Worm (Caenorhabditis elegans) whole organism, late embryonic: ENCODE data around the gene mct-4.

ENCODE experiments used
- C08G9.2 ChIP-seq: sonication (generic microtip); optimal IDR thresholded peaks from 2 replicates; lab custom pipeline; 2016; ENCODE audit warnings: mild to moderate bottlenecking, missing genetic modification characterization, moderate library complexity, missing compliant biosample characterization
- T23F11.4 ChIP-seq: fragments of 200-800 bp; sonication (Bioruptor generic); optimal IDR thresholded peaks from 2 replicates; lab custom pipeline; 2018; ENCODE audit warnings: mild to moderate bottlenecking, missing genetic modification characterization, missing compliant biosample characterization
- Y22D7AL.16 ChIP-seq: sonication (generic microtip); optimal IDR thresholded peaks from 2 replicates; lab custom pipeline; 2016; ENCODE audit warnings: missing genetic modification characterization, missing compliant biosample characterization
- ahr-1 ChIP-seq: sonication (generic microtip); optimal IDR thresholded peaks from 2 replicates; lab custom pipeline; 2016; ENCODE audit warnings: missing genetic modification characterization, missing compliant biosample characterization
- ceh-14 ChIP-seq: sonication (generic microtip); optimal IDR thresholded peaks from 2 replicates; lab custom pipeline; 2016; ENCODE audit warnings: missing genotype, missing genetic modification characterization, missing compliant biosample characterization
- ceh-18 ChIP-seq: sonication (generic microtip); optimal IDR thresholded peaks from 2 replicates; lab custom pipeline; 2016; ENCODE audit warnings: missing genetic modification characterization, missing compliant biosample characterization
- ceh-19 ChIP-seq: fragments of 200-800 bp; sonication (Bioruptor generic); optimal IDR thresholded peaks from 2 replicates; lab custom pipeline; 2018; ENCODE audit warnings: mild to moderate bottlenecking, missing genetic modification characterization, missing compliant biosample characterization
- ceh-2 ChIP-seq: sonication (generic microtip); optimal IDR thresholded peaks from 2 replicates; lab custom pipeline; 2016; ENCODE audit warnings: missing genotype, missing genetic modification characterization, missing compliant biosample characterization
- ceh-22 ChIP-seq: sonication (generic microtip); optimal IDR thresholded peaks from 2 replicates; lab custom pipeline; 2017; ENCODE audit warnings: missing biosample characterization, missing genetic modification characterization
- ceh-24 ChIP-seq: sonication (generic microtip); optimal IDR thresholded peaks from 2 replicates; lab custom pipeline; 2016; ENCODE audit warnings: mild to moderate bottlenecking, missing genetic modification characterization, missing compliant biosample characterization
- ceh-31 ChIP-seq: sonication (generic microtip); optimal IDR thresholded peaks from 2 replicates; lab custom pipeline; 2016; ENCODE audit warnings: missing genetic modification characterization, missing compliant biosample characterization
- ceh-45 ChIP-seq: fragments of 200-800 bp; sonication (Bioruptor generic); IDR thresholded peaks from 2 replicates; pipeline ENCODE4 v1.3.6; 2022; ENCODE audit warnings: missing genetic modification reagents, missing genetic modification characterization, missing compliant biosample characterization
- ceh-48 ChIP-seq: sonication (generic microtip); optimal IDR thresholded peaks from 2 replicates; lab custom pipeline; 2016; ENCODE audit warnings: missing genetic modification characterization, inconsistent platforms, missing compliant biosample characterization
- ceh-9 ChIP-seq: sonication (generic microtip); optimal IDR thresholded peaks from 2 replicates; lab custom pipeline; 2016; ENCODE audit warnings: mild to moderate bottlenecking, missing genetic modification characterization, inconsistent platforms, missing compliant biosample characterization
- che-1 ChIP-seq: sonication (generic microtip); optimal IDR thresholded peaks from 2 replicates; lab custom pipeline; 2016; ENCODE audit warnings: mild to moderate bottlenecking, missing genetic modification characterization, missing compliant biosample characterization
- dmd-4 ChIP-seq: sonication (generic microtip); optimal IDR thresholded peaks from 2 replicates; lab custom pipeline; 2016; ENCODE audit warnings: borderline replicate concordance, missing genetic modification characterization, missing compliant biosample characterization
- elt-2 ChIP-seq: sonication (generic microtip); optimal IDR thresholded peaks from 2 replicates; lab custom pipeline; 2016; ENCODE audit warnings: missing genetic modification reagents, missing genetic modification characterization, missing compliant biosample characterization
- ets-4 ChIP-seq: sonication (generic microtip); optimal IDR thresholded peaks from 2 replicates; lab custom pipeline; 2016; ENCODE audit warnings: missing genetic modification characterization, missing compliant biosample characterization
- eyg-1 ChIP-seq: sonication (generic microtip); optimal IDR thresholded peaks from 2 replicates; lab custom pipeline; 2016; ENCODE audit warnings: missing genotype, missing genetic modification characterization, missing compliant biosample characterization
- fax-1 ChIP-seq: sonication (generic microtip); optimal IDR thresholded peaks from 2 replicates; lab custom pipeline; 2016; ENCODE audit warnings: missing genotype, missing genetic modification characterization, missing compliant biosample characterization
- gmeb-2 ChIP-seq: sonication (generic microtip); optimal IDR thresholded peaks from 2 replicates; lab custom pipeline; 2016; ENCODE audit warnings: missing genetic modification characterization, inconsistent platforms, missing compliant biosample characterization
- hlh-13 ChIP-seq: fragments of 200-800 bp; sonication (Bioruptor generic); optimal IDR thresholded peaks from 2 replicates; lab custom pipeline; 2018; ENCODE audit warnings: mild to moderate bottlenecking, missing genetic modification characterization, missing compliant biosample characterization
- hlh-15 ChIP-seq: sonication (generic microtip); optimal IDR thresholded peaks from 2 replicates; lab custom pipeline; 2016; ENCODE audit warnings: missing genetic modification characterization, missing compliant biosample characterization
- lin-11 ChIP-seq: fragments of 200-800 bp; sonication (Bioruptor generic); optimal IDR thresholded peaks from 2 replicates; lab custom pipeline; 2018; ENCODE audit warnings: mild to moderate bottlenecking, missing genetic modification characterization, missing compliant biosample characterization
- mec-3 ChIP-seq: sonication (generic microtip); optimal IDR thresholded peaks from 2 replicates; lab custom pipeline; 2016; ENCODE audit warnings: borderline replicate concordance, missing genetic modification characterization, missing compliant biosample characterization
- nfya-1 ChIP-seq: sonication (generic microtip); optimal IDR thresholded peaks from 2 replicates; lab custom pipeline; 2017; ENCODE audit warnings: missing genetic modification characterization, mild to moderate bottlenecking, missing compliant biosample characterization, antibody characterized with exemption, moderate library complexity
- nhr-11 ChIP-seq: fragments of 150-350 bp; optimal IDR thresholded peaks from 2 replicates; lab custom pipeline; 2014; ENCODE audit warnings: missing biosample characterization, missing genetic modification characterization
- nhr-232 ChIP-seq: sonication (generic microtip); optimal IDR thresholded peaks from 2 replicates; lab custom pipeline; 2016; ENCODE audit warnings: missing genetic modification characterization, missing compliant biosample characterization
- odd-2 ChIP-seq: sonication (generic microtip); optimal IDR thresholded peaks from 2 replicates; lab custom pipeline; 2017; ENCODE audit warnings: antibody characterized with exemption, mild to moderate bottlenecking, missing genetic modification characterization, missing compliant biosample characterization
- pqm-1 ChIP-seq: sonication (generic microtip); optimal IDR thresholded peaks from 2 replicates; lab custom pipeline; 2016; ENCODE audit warnings: missing genetic modification characterization, missing compliant biosample characterization
- pros-1 ChIP-seq: fragments of 150-350 bp; optimal IDR thresholded peaks from 2 replicates; lab custom pipeline; 2014; ENCODE audit warnings: missing biosample characterization, missing genetic modification reagents, missing genetic modification characterization
- ref-2 ChIP-seq: sonication (generic microtip); optimal IDR thresholded peaks from 2 replicates; lab custom pipeline; 2016; ENCODE audit warnings: missing genetic modification characterization, missing compliant biosample characterization
- rnt-1 ChIP-seq: sonication (generic microtip); optimal IDR thresholded peaks from 2 replicates; lab custom pipeline; 2016; ENCODE audit warnings: missing genetic modification characterization, missing compliant biosample characterization
- sdc-2 ChIP-seq: sonication (generic microtip); optimal IDR thresholded peaks from 2 replicates; lab custom pipeline; 2016; ENCODE audit warnings: missing genotype, missing genetic modification characterization, missing compliant biosample characterization
- sox-2 ChIP-seq: fragments of 200-800 bp; sonication (Bioruptor generic); IDR thresholded peaks from 2 replicates; pipeline ENCODE4 v1.3.6; 2022; ENCODE audit warnings: missing genetic modification reagents, missing genetic modification characterization, missing compliant biosample characterization
- sox-4 ChIP-seq: sonication (generic microtip); optimal IDR thresholded peaks from 2 replicates; lab custom pipeline; 2017; ENCODE audit warnings: mild to moderate bottlenecking, missing genetic modification characterization, inconsistent platforms, missing compliant biosample characterization
- ttx-3 ChIP-seq: sonication (generic microtip); optimal IDR thresholded peaks from 2 replicates; lab custom pipeline; 2016; ENCODE audit warnings: missing genetic modification reagents, missing genetic modification characterization, missing compliant biosample characterization
- unc-3 ChIP-seq, 2 experiments: fragments of 200-800 bp in 1 of 2; sonication (Bioruptor generic) in 1 of 2; sonication (generic microtip) in 1 of 2; conservative IDR thresholded peaks in 1 of 2; optimal IDR thresholded peaks in 1 of 2; 2 replicates each; pipeline versions ENCODE4 v1.3.6 to Lab custom; 2016 to 2022; ENCODE audit warnings: missing compliant biosample characterization in 2 of 2, missing genetic modification characterization in 2 of 2, missing genetic modification reagents in 1 of 2
- unc-42 ChIP-seq: sonication (generic microtip); optimal IDR thresholded peaks from 2 replicates; lab custom pipeline; 2016; ENCODE audit warnings: missing genotype, missing genetic modification characterization, missing compliant biosample characterization
- unc-86 ChIP-seq: sonication (generic microtip); optimal IDR thresholded peaks from 2 replicates; lab custom pipeline; 2016; ENCODE audit warnings: missing genetic modification characterization, missing compliant biosample characterization
- zip-5 ChIP-seq: sonication (generic microtip); optimal IDR thresholded peaks from 2 replicates; lab custom pipeline; 2016; ENCODE audit warnings: missing genetic modification characterization, missing compliant biosample characterization

The mct-4 gene

ce11 chrX:4902376-4902775 lies 27.2 kb downstream of the mct-4 start:
- TF ChIP-seq zip-5 (tag; lab: Kevin White, UChicago) (no peak), unc-42 (peak; percentile 34)

DNA sequence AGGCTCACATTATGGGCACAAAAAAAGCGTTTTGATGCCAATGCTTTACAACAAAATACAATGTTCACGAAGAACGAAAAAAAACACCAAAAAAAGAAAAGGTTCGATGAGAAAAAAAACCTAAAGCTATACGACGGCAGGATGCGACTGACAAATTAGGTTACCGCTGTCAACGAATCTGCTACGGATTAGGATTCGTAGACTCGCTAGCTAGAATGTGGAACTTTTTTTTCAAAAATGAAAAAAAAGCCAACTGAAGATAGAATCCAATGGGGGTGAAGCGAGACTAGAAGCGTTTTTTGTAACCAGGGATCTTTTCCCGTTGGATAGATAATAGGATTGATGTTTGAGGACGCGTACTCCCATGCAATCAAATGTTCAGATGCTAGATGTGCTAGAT lies 27.6 kb downstream of the mct-4 start:
- TF ChIP-seq unc-42 = peak; percentile 76
- no peak for TF ChIP-seq ceh-22
- TF ChIP-seq ets-4 (tag; lab: Kevin White, UChicago) = no peak
- TF ChIP-seq fax-1 (tag; lab: Kevin White, UChicago) = no peak
- no peak for TF ChIP-seq sox-2 (GFP tag; lab: Robert Waterston, UW)
- no peak for TF ChIP-seq ceh-19
- TF ChIP-seq ceh-48 (tag; lab: Kevin White, UChicago) = no peak
- TF ChIP-seq eyg-1 (tag; lab: Kevin White, UChicago) = no peak

DNA sequence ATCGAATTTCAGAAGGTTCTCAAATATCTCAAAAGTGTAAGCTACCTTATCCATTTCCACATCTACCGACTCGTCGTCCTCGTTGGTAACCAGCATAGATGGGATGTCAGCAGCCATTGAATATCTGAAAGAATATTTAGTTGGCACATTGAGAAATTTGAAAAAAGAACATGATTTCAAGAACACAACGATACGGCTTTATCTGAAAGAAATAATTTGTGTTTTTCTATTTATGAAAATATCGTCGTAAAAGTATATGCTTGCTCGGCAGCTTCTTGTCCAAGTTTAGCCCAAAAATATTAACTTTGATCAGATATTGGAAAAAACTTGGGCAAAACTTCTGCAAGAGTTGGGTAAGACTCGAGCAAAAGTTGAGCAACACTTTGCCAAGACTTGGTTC lies 28.9 kb downstream of the mct-4 start, which contains the start of gene T07F12.4:
TSS of gene T07F12.4 (minus strand) at position 130 of the 400 bp plus-strand sequence.
- TF ChIP-seq C08G9.2 (tag; lab: Kevin White, UChicago) (no peak), odd-2 (no peak), lin-11 (tag; lab: Kevin White, UChicago) (no peak), che-1 (tag; lab: Kevin White, UChicago) (no peak), dmd-4 (no peak), ceh-9 (no peak)
- TF ChIP-seq, all 69 proteins: peak for 0

DNA sequence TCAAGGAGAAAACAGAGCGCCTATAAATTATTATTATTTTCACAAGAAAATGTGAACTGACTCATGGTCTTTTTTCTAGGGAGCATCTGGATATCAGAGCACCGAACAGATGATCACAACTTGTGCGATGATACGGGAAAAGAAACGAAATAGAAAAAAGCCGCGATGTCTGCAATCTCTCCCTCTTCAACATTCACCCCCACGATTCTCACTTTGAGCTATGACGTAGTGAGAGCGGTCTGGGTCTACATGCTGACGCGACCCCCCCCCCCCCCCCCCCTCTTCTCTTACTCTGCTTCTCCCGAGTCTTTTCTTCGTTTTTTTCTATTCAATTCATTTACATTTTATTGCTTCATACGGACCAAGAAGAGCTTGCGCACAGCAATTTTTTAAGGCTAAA lies 29.9 kb downstream of the mct-4 start:
- TF ChIP-seq pqm-1 (tag; lab: Kevin White, UChicago) (no peak), hlh-15 (tag; lab: Kevin White, UChicago) (no peak), ref-2 (tag; lab: Kevin White, UChicago) (no peak), che-1 (tag; lab: Kevin White, UChicago) (no peak), ceh-45 (GFP tag; lab: Robert Waterston, UW) (no peak), ahr-1 (no peak), nhr-232 (no peak), elt-2 (no peak), hlh-13 (no peak)

DNA sequence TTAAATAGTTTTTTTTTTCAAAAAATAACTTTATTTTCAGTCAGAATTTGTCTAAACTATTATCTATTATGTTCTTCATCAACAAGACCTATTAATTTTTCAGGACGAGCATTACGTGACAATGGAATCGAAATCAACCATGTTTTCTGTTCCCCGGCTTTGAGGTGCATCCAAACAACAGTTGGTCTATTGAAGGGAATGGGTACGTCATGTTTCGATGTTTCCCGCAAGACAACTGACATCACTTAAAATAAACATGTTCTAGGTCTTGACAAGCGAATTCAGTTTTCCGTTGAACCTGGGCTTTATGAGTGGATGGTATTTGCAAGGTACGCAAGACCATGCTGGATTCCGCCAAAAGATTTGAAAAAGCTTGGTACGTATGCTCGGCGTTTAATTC lies 34.3 kb downstream of the mct-4 start:
- TF ChIP-seq sox-2 (GFP tag; lab: Robert Waterston, UW) (no peak), ceh-2 (tag; lab: Kevin White, UChicago) (no peak), gmeb-2 (no peak)
- TF ChIP-seq, all 69 proteins: peak for 0

DNA sequence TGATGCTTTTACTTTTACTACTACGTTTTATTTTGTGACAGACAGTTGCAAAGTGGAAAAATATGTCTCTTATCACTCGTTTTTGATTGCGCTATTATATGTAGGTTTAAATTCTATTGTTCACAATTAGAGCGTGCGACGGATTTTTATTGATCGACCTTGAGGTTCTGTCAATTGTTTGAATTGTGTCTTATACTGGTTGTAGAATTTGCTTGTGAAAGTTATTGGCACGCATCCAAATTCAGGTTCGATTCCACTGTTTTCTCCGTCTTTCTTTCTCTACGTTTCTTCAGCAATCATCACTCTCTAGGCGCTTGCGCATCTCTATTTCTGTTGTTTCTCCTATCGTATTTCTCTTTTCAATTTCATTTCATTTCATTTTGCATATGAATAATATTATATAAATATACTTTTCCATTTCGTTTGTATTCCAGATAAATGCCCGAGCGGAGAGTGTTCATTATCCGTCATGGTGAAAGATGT lies 35.9 kb downstream of the mct-4 start, which contains the start of gene T07F12.1:
TSS of gene T07F12.1 (plus strand) at position 433 of the 483 bp plus-strand sequence.
- TF ChIP-seq ref-2 (tag; lab: Kevin White, UChicago) (no peak), unc-86 (tag; lab: Kevin White, UChicago) (no peak), dmd-4 (no peak), sox-4 (tag; lab: Kevin White, UChicago) (no peak), mec-3 (no peak), Y22D7AL.16 (tag; lab: Kevin White, UChicago) (no peak), hlh-15 (tag; lab: Kevin White, UChicago) (no peak), ceh-24 (tag; lab: Kevin White, UChicago) (no peak), pros-1 (tag; lab: Kevin White, UChicago) (no peak)
- TF ChIP-seq, all 69 proteins: peak for 0

DNA sequence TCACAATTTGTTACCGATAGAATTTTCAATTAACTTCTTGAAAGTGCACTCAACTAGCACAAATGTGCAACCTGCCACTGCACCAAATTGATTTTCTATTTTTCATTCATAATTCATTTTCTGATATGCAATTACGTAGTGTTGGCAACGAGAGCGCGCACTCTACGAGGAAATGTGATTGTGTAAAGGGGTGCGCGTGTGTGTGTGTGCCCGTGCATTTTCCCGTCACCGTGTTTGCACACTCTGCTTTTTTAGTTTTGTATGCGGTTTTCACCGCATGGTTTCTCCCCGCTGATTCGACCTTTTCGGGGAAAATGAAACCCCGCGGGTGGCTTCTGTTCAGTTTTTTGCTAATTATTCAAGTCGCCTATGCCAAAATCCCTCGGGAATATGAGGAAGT lies 39.4 kb downstream of the mct-4 start, which contains the start of gene T07F12.2:
TSS of gene T07F12.2 (plus strand) at position 87 of the 400 bp plus-strand sequence.
- TF ChIP-seq unc-3 (GFP tag; conservative IDR thresholded peaks at IDR 0.05; lab: Robert Waterston, UW) (no peak), unc-3 (tag; optimal IDR thresholded peaks at IDR 0.05; lab: Kevin White, UChicago) (peak; percentile 28), fax-1 (tag; lab: Kevin White, UChicago) (no peak), ceh-14 (tag; lab: Kevin White, UChicago) (peak; percentile 42), ceh-18 (no peak), nhr-11 (tag; lab: Kevin White, UChicago) (no peak), sdc-2 (peak; percentile 87), ttx-3 (tag; lab: Kevin White, UChicago) (no peak), nfya-1 (no peak), ceh-31 (tag; lab: Kevin White, UChicago) (peak; percentile 6), odd-2 (no peak), T23F11.4 (GFP tag; lab: Kevin White, UChicago) (no peak), Y22D7AL.16 (tag; lab: Kevin White, UChicago) (no peak), rnt-1 (tag; lab: Kevin White, UChicago) (peak; percentile 35), unc-42 (peak; percentile 92), ceh-48 (tag; lab: Kevin White, UChicago) (peak; percentile 33)
- TF ChIP-seq, all 69 proteins: peak for 7
